Worm (Caenorhabditis elegans) whole organism, L1 larva: ENCODE measurements around the gene col-109.

Experiments used
- dpl-1 ChIP-seq, 3 experiments: fragments of 150-350 bp in 2 of 3; sonication (generic microtip) in 1 of 3; optimal IDR thresholded peaks; 2 replicates each; lab custom pipeline; 2014 to 2017; ENCODE audit warnings: missing biosample characterization in 3 of 3, missing genetic modification characterization in 3 of 3, missing genetic modification reagents in 3 of 3
- lin-39 ChIP-seq: fragments of 150-350 bp; optimal IDR thresholded peaks from 2 replicates; lab custom pipeline; 2014; ENCODE audit warnings: missing biosample characterization, missing genetic modification reagents, missing genetic modification characterization
- mdl-1 ChIP-seq, 2 experiments: fragments of 150-350 bp; optimal IDR thresholded peaks; 2 replicates each; lab custom pipeline; 2014 to 2017; ENCODE audit warnings: missing biosample characterization in 2 of 2, missing genetic modification characterization in 2 of 2, inconsistent platforms in 1 of 2
- nhr-12 ChIP-seq: sonication (generic microtip); optimal IDR thresholded peaks from 2 replicates; lab custom pipeline; 2017; ENCODE audit warnings: missing biosample characterization, missing genetic modification characterization
- nhr-237 ChIP-seq: fragments of 150-350 bp; optimal IDR thresholded peaks from 2 replicates; lab custom pipeline; 2014; ENCODE audit warnings: missing biosample characterization, missing genetic modification characterization
- nhr-84 ChIP-seq: sonication (generic microtip); optimal IDR thresholded peaks from 2 replicates; lab custom pipeline; 2017; ENCODE audit warnings: missing biosample characterization, missing genetic modification characterization
- nhr-85 ChIP-seq: sonication (generic microtip); peaks from one replicate; lab custom pipeline; 2016; ENCODE audit warnings: missing genetic modification characterization, inconsistent platforms, missing compliant biosample characterization
- rnt-1 ChIP-seq: sonication (generic microtip); optimal IDR thresholded peaks from 2 replicates; lab custom pipeline; 2016; ENCODE audit warnings: mild to moderate bottlenecking, missing genetic modification characterization, moderate library complexity, missing compliant biosample characterization
- unc-62 ChIP-seq: fragments of 150-350 bp; optimal IDR thresholded peaks from 2 replicates; lab custom pipeline; 2014; ENCODE audit warnings: missing biosample characterization, missing genetic modification reagents, missing genetic modification characterization
- zag-1 ChIP-seq: fragments of 150-350 bp; optimal IDR thresholded peaks from 2 replicates; lab custom pipeline; 2014; ENCODE audit warnings: missing biosample characterization, missing genetic modification characterization
- ztf-11 ChIP-seq, 2 experiments: sonication (generic microtip); optimal IDR thresholded peaks; 2 replicates each; lab custom pipeline; 2016 to 2017; ENCODE audit warnings: missing genetic modification characterization in 2 of 2, missing biosample characterization in 1 of 2, missing compliant biosample characterization in 1 of 2

DNA sequence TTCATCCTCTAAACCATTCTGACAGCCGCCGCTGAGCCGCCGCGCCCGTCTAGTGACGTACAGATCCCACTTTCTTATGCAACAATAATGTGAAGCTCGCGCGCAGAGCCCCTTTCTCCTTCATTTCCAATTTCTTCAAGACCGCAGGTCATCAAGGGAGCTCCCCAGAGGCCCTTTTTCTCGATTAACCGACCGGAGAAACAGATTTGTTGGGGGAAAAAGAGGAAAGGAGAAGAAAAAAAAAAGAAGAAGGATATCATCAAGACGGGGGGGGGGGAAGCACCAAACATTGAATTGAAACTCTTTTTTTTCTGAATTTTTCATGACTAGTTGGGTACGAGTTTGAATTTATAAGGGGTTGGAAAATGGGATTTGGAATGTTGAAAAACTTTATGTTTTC, 7.3 kb upstream of the col-109 start:
- TF ChIP-seq nhr-12 (tag; lab: Kevin White, UChicago) (no peak), unc-62 (GFP tag; lab: Kevin White, UChicago) (no peak), dpl-1 (GFP tag; optimal IDR thresholded peaks at IDR 0.05; lab: Kevin White, UChicago) (no peak), lin-39 (tag; lab: Kevin White, UChicago) (no peak), ztf-11 (tag; optimal IDR thresholded peaks at IDR 0.05; lab: Kevin White, UChicago) (no peak), nhr-85 (no peak), zag-1 (tag; lab: Kevin White, UChicago) (no peak), rnt-1 (tag; lab: Kevin White, UChicago) (no peak), nhr-237 (tag; lab: Kevin White, UChicago) (no peak), nhr-84 (no peak), mdl-1 (tag; optimal IDR thresholded peaks at IDR 0.05; lab: Kevin White, UChicago) (no peak)
